In genomic region chrII:1084899-1085298, ce11 we compare ENCODE assay signal across 1 worm cellular context.
TF ChIP-seq lines count a peak whose summit lies in the region.

No protein-coding gene starts in this region.

TF ChIP-seq in whole organism, L1 larva, 84 proteins besides CTCF, POLR2A, EP300 and RAD21 (continued from another document):
- TF ChIP-seq hpl-2 (GFP tag; optimal IDR thresholded peaks at IDR 0.05; lab: Kevin White, UChicago) (no peak), unc-30 (tag; optimal IDR thresholded peaks at IDR 0.05; lab: Kevin White, UChicago) (no peak), egl-13 (tag; optimal IDR thresholded peaks at IDR 0.05; lab: Kevin White, UChicago) (peak; percentile 16), unc-130 (tag; optimal IDR thresholded peaks at IDR 0.05; lab: Kevin White, UChicago) (peak; percentile 8), alr-1 (tag; optimal IDR thresholded peaks at IDR 0.05; lab: Kevin White, UChicago; ENCODE audit: borderline replicate concordance) (no peak), mdl-1 (tag; optimal IDR thresholded peaks at IDR 0.05; lab: Kevin White, UChicago) (peak in 1 of 2 experiments; percentile 43), ces-1 (GFP tag; optimal IDR thresholded peaks at IDR 0.05; lab: Kevin White, UChicago) (no peak), C34B4.2 (tag; optimal IDR thresholded peaks at IDR 0.05; lab: Kevin White, UChicago) (no peak), nhr-12 (tag; optimal IDR thresholded peaks at IDR 0.05; lab: Kevin White, UChicago) (no peak), lin-13 (GFP tag; optimal IDR thresholded peaks at IDR 0.05; lab: Kevin White, UChicago) (peak; percentile 47), jun-1 (tag; optimal IDR thresholded peaks at IDR 0.05; lab: Kevin White, UChicago) (peak; percentile 30), rnt-1 (tag; optimal IDR thresholded peaks at IDR 0.05; lab: Kevin White, UChicago) (peak; percentile 77), hlh-4 (tag; optimal IDR thresholded peaks at IDR 0.05; lab: Kevin White, UChicago) (no peak), grh-1 (GFP tag; IDR thresholded peaks at IDR 0.05; lab: Robert Waterston, UW) (no peak), sup-37 (GFP tag; optimal IDR thresholded peaks at IDR 0.05; lab: Kevin White, UChicago) (no peak), lin-39 (tag; optimal IDR thresholded peaks at IDR 0.05; lab: Kevin White, UChicago) (peak; percentile 26), swsn-7 (tag; optimal IDR thresholded peaks at IDR 0.05; lab: Kevin White, UChicago) (peak; percentile 62), nhr-47 (tag; optimal IDR thresholded peaks at IDR 0.05; lab: Kevin White, UChicago) (peak; percentile 65), vab-15 (tag; optimal IDR thresholded peaks at IDR 0.05; lab: Kevin White, UChicago) (no peak), snpc-4 (tag; optimal IDR thresholded peaks at IDR 0.05; lab: Kevin White, UChicago) (peak; percentile 8), ceh-82 (tag; optimal IDR thresholded peaks at IDR 0.05; lab: Kevin White, UChicago) (peak; percentile 40 to 62 (median 45)), dsc-1 (tag; optimal IDR thresholded peaks at IDR 0.05; lab: Kevin White, UChicago) (peak; percentile 76), blmp-1 (tag; optimal IDR thresholded peaks at IDR 0.05; lab: Kevin White, UChicago) (peak; percentile 23), nhr-19 (GFP tag; conservative IDR thresholded peaks at IDR 0.05; lab: Robert Waterston, UW) (peak; percentile 60), fkh-8 (tag; optimal IDR thresholded peaks at IDR 0.05; lab: Kevin White, UChicago) (peak; percentile 46), skn-1 (tag; optimal IDR thresholded peaks at IDR 0.05; lab: Kevin White, UChicago) (peak; percentile 82), tbx-2 (tag; optimal IDR thresholded peaks at IDR 0.05; lab: Kevin White, UChicago) (peak; percentile 51), fkh-4 (tag; optimal IDR thresholded peaks at IDR 0.05; lab: Kevin White, UChicago; ENCODE audit: borderline replicate concordance) (peak; percentile 30), mep-1 (tag; optimal IDR thresholded peaks at IDR 0.05; lab: Kevin White, UChicago) (peak; percentile 59), isw-1 (GFP tag; IDR thresholded peaks at IDR 0.05; lab: Robert Waterston, UW) (no peak)
